Worm (Caenorhabditis elegans) whole organism, L4 larva: ENCODE measurements around the gene hrg-3.

ENCODE experiments used
- ceh-82 ChIP-seq: sonication (generic microtip); optimal IDR thresholded peaks from 2 replicates; lab custom pipeline; 2017; ENCODE audit warnings: missing biosample characterization, missing genetic modification characterization
- fkh-10 ChIP-seq: fragments of 150-350 bp; optimal IDR thresholded peaks from 2 replicates; lab custom pipeline; 2014; ENCODE audit warnings: missing biosample characterization, missing genetic modification reagents, missing genetic modification characterization
- fos-1 ChIP-seq: fragments of 150-350 bp; optimal IDR thresholded peaks from 2 replicates; lab custom pipeline; 2014; ENCODE audit warnings: missing biosample characterization, missing genetic modification characterization
- madf-9 ChIP-seq: fragments of 200-800 bp; sonication (Bioruptor generic); conservative IDR thresholded peaks from 2 replicates; pipeline ENCODE4 v1.3.6; 2022; ENCODE audit warnings: missing genetic modification reagents, missing genetic modification characterization, missing compliant biosample characterization
- skn-1 ChIP-seq: fragments of 150-350 bp; optimal IDR thresholded peaks from 2 replicates; lab custom pipeline; 2014; ENCODE audit warnings: missing biosample characterization, missing genetic modification characterization
- snpc-4 ChIP-seq: fragments of 150-350 bp; optimal IDR thresholded peaks from 2 replicates; lab custom pipeline; 2014; ENCODE audit warnings: missing biosample characterization, missing genetic modification characterization

- TF ChIP-seq fos-1 (tag; lab: Kevin White, UChicago) (no peak), fkh-10 (GFP tag; lab: Kevin White, UChicago) (no peak), madf-9 (GFP tag; lab: Robert Waterston, UW) (no peak), ceh-82 (tag; lab: Kevin White, UChicago) (no peak), snpc-4 (no peak), skn-1 (tag; lab: Kevin White, UChicago) (no peak)
Measured at ce11 chrV:9740858-9741257, 15.4 kb upstream of the hrg-3 start, which contains the start of gene sta-2.
